Worm (Caenorhabditis elegans) whole organism, L4/young adult: Measurements from ENCODE around the gene srd-44.

Source experiments
- W03F9.2 ChIP-seq: fragments of 150-350 bp; optimal IDR thresholded peaks from 2 replicates; lab custom pipeline; 2014; ENCODE audit warnings: missing biosample characterization, missing genetic modification characterization
- dao-5 ChIP-seq: sonication (generic microtip); optimal IDR thresholded peaks from 2 replicates; lab custom pipeline; 2016; ENCODE audit warnings: missing genotype, missing genetic modification characterization, moderate library complexity, missing compliant biosample characterization
- him-1 ChIP-seq: sonication (generic microtip); optimal IDR thresholded peaks from 2 replicates; lab custom pipeline; 2016; ENCODE audit warnings: missing genotype, missing genetic modification reagents, missing genetic modification characterization, missing compliant biosample characterization

- TF ChIP-seq W03F9.2 (tag; lab: Kevin White, UChicago) (no peak), him-1 (tag; lab: Kevin White, UChicago) (no peak), dao-5 (tag; lab: Kevin White, UChicago) (no peak)
Observed at ce11 chrX:12365388-12365787, 27.1 kb downstream of the srd-44 start, which contains the start of gene F19H6.4.
